Fruit fly (Drosophila melanogaster) whole organism, embryonic: Measurements from ENCODE around the gene CG17839.

Experiments
- CG10654 ChIP-seq: fragments of 200-800 bp; sonication (Bioruptor generic); optimal IDR thresholded peaks from 2 replicates; lab custom pipeline; 2016; ENCODE audit warnings: missing biosample characterization, missing genetic modification characterization
- CG10979 ChIP-seq: fragments of 200-800 bp; sonication (Bioruptor generic); optimal IDR thresholded peaks from 2 replicates; lab custom pipeline; 2018; ENCODE audit warnings: missing biosample characterization, mild to moderate bottlenecking, missing genetic modification characterization, moderate library complexity
- CG11093 ChIP-seq: fragments of 200-800 bp; sonication (Bioruptor generic); IDR thresholded peaks from 3 replicates; pipeline ENCODE4 v1.3.6; 2022; ENCODE audit warnings: missing biosample characterization, missing genetic modification characterization
- CG11247 ChIP-seq: fragments of 200-800 bp; sonication (Bioruptor generic); IDR thresholded peaks from 2 replicates; pipeline ENCODE4 v1.3.6; 2022; ENCODE audit warnings: missing biosample characterization, missing genetic modification characterization
- CG11456 ChIP-seq: fragments of 200-800 bp; sonication (Bioruptor generic); IDR thresholded peaks from 3 replicates; pipeline ENCODE4 v1.3.6; 2022; ENCODE audit warnings: missing biosample characterization, missing genetic modification characterization
- CG12659 ChIP-seq: fragments of 200-800 bp; sonication (Bioruptor generic); optimal IDR thresholded peaks from 3 replicates; lab custom pipeline; 2017; ENCODE audit warnings: mild to moderate bottlenecking, missing biosample characterization, missing genetic modification reagents, missing genetic modification characterization
- CG14014 ChIP-seq: fragments of 200-800 bp; sonication (Bioruptor generic); IDR thresholded peaks from 2 replicates; pipeline ENCODE4 v1.3.6; 2022; ENCODE audit warnings: missing biosample characterization, missing genetic modification characterization
- CG14710 ChIP-seq: fragments of 200-800 bp; sonication (Bioruptor generic); optimal IDR thresholded peaks from 3 replicates; lab custom pipeline; 2019; ENCODE audit warnings: missing biosample characterization, mild to moderate bottlenecking, missing genetic modification characterization, moderate library complexity
- CG1603 ChIP-seq: fragments of 200-800 bp; sonication (Bioruptor generic); optimal IDR thresholded peaks from 2 replicates; lab custom pipeline; 2019; ENCODE audit warnings: missing biosample characterization, mild to moderate bottlenecking, missing genetic modification characterization, moderate library complexity
- CG17359 ChIP-seq: fragments of 200-800 bp; sonication (Bioruptor generic); optimal IDR thresholded peaks from 3 replicates; lab custom pipeline; 2018; ENCODE audit warnings: missing biosample characterization, mild to moderate bottlenecking, missing genetic modification characterization, moderate library complexity
- CG18619 ChIP-seq: fragments of 200-800 bp; sonication (Bioruptor generic); optimal IDR thresholded peaks from 3 replicates; lab custom pipeline; 2017; ENCODE audit warnings: missing biosample characterization, mild to moderate bottlenecking, missing genetic modification characterization
- CG2129 ChIP-seq: fragments of 200-800 bp; sonication (Bioruptor generic); IDR thresholded peaks from 2 replicates; pipeline ENCODE4 v1.3.6; 2022; ENCODE audit warnings: missing biosample characterization, missing genetic modification characterization; ENCODE audit not compliant: partially characterized antibody
- CG3065 ChIP-seq: fragments of 200-800 bp; sonication (Bioruptor generic); optimal IDR thresholded peaks from 2 replicates; lab custom pipeline; 2016; ENCODE audit warnings: missing biosample characterization, missing genetic modification characterization
- CG31224 ChIP-seq: fragments of 200-800 bp; sonication (Bioruptor generic); IDR thresholded peaks from 2 replicates; pipeline ENCODE4 v1.3.6; 2022; ENCODE audit warnings: missing biosample characterization, missing genetic modification characterization
- CG31388 ChIP-seq: fragments of 200-800 bp; sonication (Bioruptor generic); optimal IDR thresholded peaks from 2 replicates; lab custom pipeline; 2016; ENCODE audit warnings: missing biosample characterization, missing genetic modification characterization
- CG3726 ChIP-seq: fragments of 200-800 bp; sonication (Bioruptor generic); IDR thresholded peaks from 3 replicates; pipeline ENCODE4, ENCODE4 v1.3.6; 2022; ENCODE audit warnings: missing biosample characterization, missing genetic modification characterization
- CG4424 ChIP-seq: fragments of 200-800 bp; sonication (Bioruptor generic); optimal IDR thresholded peaks from 3 replicates; lab custom pipeline; 2016; ENCODE audit warnings: missing biosample characterization, missing genetic modification characterization
- CG4854 ChIP-seq: fragments of 200-800 bp; sonication (Bioruptor generic); optimal IDR thresholded peaks from 2 replicates; lab custom pipeline; 2016; ENCODE audit warnings: missing biosample characterization, missing genetic modification characterization, inconsistent platforms
- CG6689 ChIP-seq: fragments of 200-800 bp; sonication (Bioruptor generic); IDR thresholded peaks from 2 replicates; pipeline ENCODE4 v1.3.6; 2022; ENCODE audit warnings: missing biosample characterization, missing genetic modification characterization
- CG6854 ChIP-seq: fragments of 200-800 bp; sonication (Bioruptor generic); optimal IDR thresholded peaks from 3 replicates; lab custom pipeline; 2017; ENCODE audit warnings: missing biosample characterization, mild to moderate bottlenecking, missing genetic modification characterization
- Dip2 ChIP-seq: fragments of 200-800 bp; sonication (Bioruptor generic); IDR thresholded peaks from 2 replicates; pipeline ENCODE4 v1.3.6; 2022; ENCODE audit warnings: missing biosample characterization, missing genetic modification characterization
- Drgx ChIP-seq: fragments of 200-800 bp; sonication (Bioruptor generic); IDR thresholded peaks from 2 replicates; pipeline ENCODE4 v1.3.6; 2022; ENCODE audit warnings: missing biosample characterization, missing genetic modification characterization
- E2f2 ChIP-seq: fragments of 200-800 bp; sonication (Bioruptor generic); IDR thresholded peaks from 2 replicates; pipeline ENCODE4 v1.3.6; 2022; ENCODE audit warnings: missing biosample characterization, missing genetic modification characterization
- Eip74EF ChIP-seq, 2 experiments: fragments of 200-800 bp in 1 of 2; fragments of >200 bp in 1 of 2; sonication (Bioruptor generic) in 1 of 2; optimal IDR thresholded peaks; 2 replicates each; lab custom pipeline; 2017 to 2019; ENCODE audit warnings: missing biosample characterization in 2 of 2, missing genetic modification characterization in 2 of 2, mild to moderate bottlenecking in 1 of 2, moderate library complexity in 1 of 2
- Jarid2 ChIP-seq: fragments of 200-800 bp; sonication (Bioruptor generic); optimal IDR thresholded peaks from 3 replicates; lab custom pipeline; 2017; ENCODE audit warnings: mild to moderate bottlenecking, missing biosample characterization, missing genetic modification reagents, missing genetic modification characterization
- Lim3 ChIP-seq: fragments of 200-800 bp; sonication (Bioruptor generic); IDR thresholded peaks from 2 replicates; pipeline ENCODE4 v1.3.6; 2022; ENCODE audit warnings: missing biosample characterization, missing genetic modification characterization
- Neu2 ChIP-seq: fragments of 200-800 bp; sonication (Bioruptor generic); optimal IDR thresholded peaks from 3 replicates; lab custom pipeline; 2016; ENCODE audit warnings: missing biosample characterization, missing genetic modification characterization, borderline replicate concordance
- Nf-YA ChIP-seq: fragments of 200-800 bp; sonication (Bioruptor generic); IDR thresholded peaks from 2 replicates; pipeline ENCODE4 v1.3.6; 2022; ENCODE audit warnings: missing biosample characterization, missing genetic modification characterization
- Optix ChIP-seq: fragments of 200-800 bp; sonication (Bioruptor generic); IDR thresholded peaks from 3 replicates; pipeline ENCODE4 v1.3.6; 2022; ENCODE audit warnings: missing biosample characterization, missing genetic modification characterization
- Tbp ChIP-seq: fragments of >200 bp; optimal IDR thresholded peaks from 2 replicates; lab custom pipeline; 2018; ENCODE audit warnings: missing biosample characterization, missing genetic modification characterization
- eyg ChIP-seq: fragments of 200-800 bp; sonication (Bioruptor generic); optimal IDR thresholded peaks from 3 replicates; lab custom pipeline; 2016; ENCODE audit warnings: missing biosample characterization, missing genetic modification characterization
- gcm ChIP-seq: fragments of 200-800 bp; sonication (Bioruptor generic); optimal IDR thresholded peaks from 2 replicates; lab custom pipeline; 2019; ENCODE audit warnings: missing biosample characterization, mild to moderate bottlenecking, missing genetic modification characterization, moderate library complexity
- her ChIP-seq: fragments of 200-800 bp; sonication (Bioruptor generic); optimal IDR thresholded peaks from 2 replicates; lab custom pipeline; 2016; ENCODE audit warnings: missing biosample characterization, missing genetic modification characterization
- jumu ChIP-seq: fragments of 200-800 bp; sonication (Bioruptor generic); optimal IDR thresholded peaks from 3 replicates; lab custom pipeline; 2016; ENCODE audit warnings: missing biosample characterization, missing genetic modification characterization
- lbe ChIP-seq: fragments of 200-800 bp; sonication (Bioruptor generic); optimal IDR thresholded peaks from 2 replicates; lab custom pipeline; 2016; ENCODE audit warnings: missing biosample characterization, mild to moderate bottlenecking, missing genetic modification characterization
- maf-S ChIP-seq: fragments of 200-800 bp; sonication (Bioruptor generic); optimal IDR thresholded peaks from 2 replicates; lab custom pipeline; 2016; ENCODE audit warnings: missing biosample characterization, missing genetic modification characterization
- mam ChIP-seq: fragments of 200-800 bp; sonication (Bioruptor generic); optimal IDR thresholded peaks from 3 replicates; lab custom pipeline; 2016; ENCODE audit warnings: missing biosample characterization, missing genetic modification characterization
- nau ChIP-seq: fragments of 200-800 bp; sonication (Bioruptor generic); optimal IDR thresholded peaks from 3 replicates; lab custom pipeline; 2017; ENCODE audit warnings: missing biosample characterization, mild to moderate bottlenecking, missing genetic modification characterization, missing genetic modification reagents
- nerfin-1 ChIP-seq: fragments of 200-800 bp; sonication (Bioruptor generic); optimal IDR thresholded peaks from 3 replicates; lab custom pipeline; 2019; ENCODE audit warnings: missing biosample characterization, mild to moderate bottlenecking, missing genetic modification characterization, moderate library complexity
- org-1 ChIP-seq: fragments of 200-800 bp; sonication (Bioruptor generic); optimal IDR thresholded peaks from 2 replicates; lab custom pipeline; 2017; ENCODE audit warnings: missing biosample characterization, missing genetic modification characterization
- peb ChIP-seq: fragments of 200-800 bp; sonication (Bioruptor generic); IDR thresholded peaks from 2 replicates; pipeline ENCODE4 v1.3.6; 2022; ENCODE audit warnings: missing biosample characterization, missing genetic modification characterization
- prd ChIP-seq, 3 experiments: fragments of >200 bp in 2 of 3; fragments of 200-800 bp in 1 of 3; sonication (Bioruptor generic) in 1 of 3; optimal IDR thresholded peaks in 2 of 3; IDR thresholded peaks in 1 of 3; 2 replicates in 2 of 3; 3 replicates in 1 of 3; pipeline versions ENCODE4 v1.3.6 to Lab custom; 2017 to 2022; ENCODE audit warnings: missing biosample characterization in 1 of 3, missing genetic modification characterization in 1 of 3
- repo ChIP-seq: fragments of 200-800 bp; sonication (Bioruptor generic); optimal IDR thresholded peaks from 2 replicates; lab custom pipeline; 2016; ENCODE audit warnings: missing biosample characterization, missing genetic modification characterization
- sima ChIP-seq: fragments of 200-800 bp; sonication (Bioruptor generic); optimal IDR thresholded peaks from 2 replicates; lab custom pipeline; 2016; ENCODE audit warnings: missing biosample characterization, missing genetic modification characterization
- tap ChIP-seq: fragments of 200-800 bp; optimal IDR thresholded peaks from 3 replicates; lab custom pipeline; 2019; ENCODE audit warnings: missing biosample characterization, mild to moderate bottlenecking, missing genetic modification characterization, moderate library complexity
- vfl ChIP-seq: fragments of 200-800 bp; sonication (Bioruptor generic); optimal IDR thresholded peaks from 2 replicates; lab custom pipeline; 2016; ENCODE audit warnings: missing biosample characterization, missing genetic modification characterization
- wdn ChIP-seq: fragments of 200-800 bp; sonication (Bioruptor generic); IDR thresholded peaks from 2 replicates; pipeline ENCODE4 v1.3.6; 2022; ENCODE audit warnings: missing biosample characterization, missing genetic modification characterization
- wor ChIP-seq: fragments of 200-800 bp; sonication (Bioruptor generic); IDR thresholded peaks from 2 replicates; pipeline ENCODE4 v1.3.6; 2022; ENCODE audit warnings: missing biosample characterization, missing genetic modification characterization
- zfh2 ChIP-seq: fragments of 200-800 bp; sonication (Bioruptor generic); optimal IDR thresholded peaks from 2 replicates; lab custom pipeline; 2016; ENCODE audit warnings: missing biosample characterization, missing genetic modification characterization

CG17839 gene

DNA sequence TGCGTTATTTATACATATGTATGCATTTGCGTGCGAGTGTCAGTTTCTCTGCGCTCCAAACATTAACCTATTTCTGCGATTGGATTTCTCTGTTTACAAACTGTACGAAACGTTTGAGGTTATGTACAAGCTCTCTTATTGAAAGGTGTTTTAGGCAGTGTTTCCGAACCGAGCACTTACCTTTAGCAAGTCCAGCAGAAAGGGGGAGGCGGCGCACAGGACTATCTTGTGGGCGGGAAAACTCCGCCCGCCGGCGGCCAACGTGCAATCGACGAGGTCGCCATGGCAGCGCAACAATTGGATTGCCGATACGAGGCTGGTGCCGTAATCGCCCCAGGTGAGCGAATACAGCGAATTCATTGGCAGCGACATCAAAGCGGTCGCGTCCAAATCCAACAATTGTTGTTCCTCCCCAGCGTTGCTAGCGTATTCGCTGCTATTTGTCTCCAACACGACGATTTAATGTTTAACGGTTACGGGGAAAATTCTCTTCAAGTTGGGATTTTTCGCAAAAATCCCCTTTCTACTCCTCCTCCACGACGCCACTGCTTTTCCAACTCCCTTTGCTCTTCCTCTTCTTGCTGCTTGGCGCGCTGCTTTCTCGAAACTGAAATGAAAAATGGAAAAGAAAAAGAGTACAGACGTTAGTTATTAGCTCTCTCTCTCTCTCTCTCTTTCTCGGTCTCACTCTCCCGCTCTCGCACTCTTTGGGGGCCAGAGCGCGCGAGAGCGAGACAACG, 48.0 kb upstream of the CG17839 start (continued):
- TF ChIP-seq prd (optimal IDR thresholded peaks at IDR 0.05; lab: Kevin White, UChicago) (no peak), prd (GFP tag; IDR thresholded peaks at IDR 0.05; lab: Robert Waterston, UW) (peak; percentile 92), org-1 (GFP tag; lab: Kevin White, UChicago) (peak; percentile 84), her (GFP tag; lab: Kevin White, UChicago) (peak; percentile 93), Drgx (GFP tag; lab: Robert Waterston, UW) (peak; percentile 95), nau (GFP tag; lab: Kevin White, UChicago) (peak; percentile 76), zfh2 (GFP tag; lab: Kevin White, UChicago) (peak; percentile 94), CG2129 (no peak), E2f2 (GFP tag; lab: Robert Waterston, UW) (peak; percentile 64; the same call in 1 of the 2 replicates), peb (GFP tag; lab: Robert Waterston, UW) (peak; percentile 88), lbe (peak; percentile 66), CG17359 (tag; lab: Kevin White, UChicago) (peak; percentile 88), CG18619 (GFP tag; lab: Kevin White, UChicago) (peak; percentile 87), eyg (GFP tag; lab: Kevin White, UChicago) (peak; percentile 70), Lim3 (GFP tag; lab: Robert Waterston, UW) (peak; percentile 72), CG6854 (GFP tag; lab: Kevin White, UChicago) (peak; percentile 78), CG31388 (peak; percentile 16), gcm (GFP tag; lab: Kevin White, UChicago) (peak; percentile 51), Dip2 (0 out of 2 replicates have a peak, but pooled peaks have one; percentile 12), CG3065 (peak; percentile 43), tap (tag; lab: Kevin White, UChicago) (peak; percentile 54), CG11456 (GFP tag; lab: Robert Waterston, UW) (peak; percentile 95), CG4854 (peak; percentile 73), maf-S (GFP tag; lab: Kevin White, UChicago) (peak; percentile 88), CG12659 (GFP tag; lab: Kevin White, UChicago) (peak; percentile 91), vfl (GFP tag; lab: Kevin White, UChicago) (peak; percentile 86), CG10654 (GFP tag; lab: Kevin White, UChicago) (peak; percentile 77), wdn (GFP tag; lab: Robert Waterston, UW) (peak; percentile 89), CG10979 (peak; percentile 76), CG6689 (GFP tag; lab: Robert Waterston, UW) (peak; percentile 87), CG11247 (peak; percentile 92), CG4424 (GFP tag; lab: Kevin White, UChicago) (peak; percentile 86), Tbp (no peak), Jarid2 (GFP tag; lab: Kevin White, UChicago) (peak; percentile 81), nerfin-1 (tag; lab: Kevin White, UChicago) (peak; percentile 59), CG3726 (GFP tag; lab: Robert Waterston, UW) (peak; percentile 77; the same call in 1 of the 3 replicates), CG31224 (peak; percentile 85), wor (peak; percentile 76), CG14014 (GFP tag; lab: Robert Waterston, UW) (peak; percentile 92), mam (GFP tag; lab: Kevin White, UChicago) (peak; percentile 96), jumu (GFP tag; lab: Kevin White, UChicago) (peak; percentile 91), sima (GFP tag; lab: Kevin White, UChicago) (peak; percentile 57), Eip74EF (GFP tag; optimal IDR thresholded peaks at IDR 0.05; lab: Kevin White, UChicago) (peak in 1 of 2 experiments; percentile 72), CG1603 (peak; percentile 92), Neu2 (GFP tag; lab: Kevin White, UChicago) (peak; percentile 51), Nf-YA (peak; percentile 84), CG11093 (GFP tag; lab: Robert Waterston, UW) (peak; percentile 85; the same call in 2 of the 3 replicates), repo (GFP tag; lab: Kevin White, UChicago) (peak; percentile 88), CG14710 (tag; lab: Kevin White, UChicago) (peak; percentile 45), Optix (GFP tag; lab: Robert Waterston, UW) (peak; percentile 92)
